Worm (Caenorhabditis elegans) whole organism, L3 larva: ENCODE data around the gene Y102E9.3.

Source experiments
- R02D3.7 ChIP-seq: fragments of 150-350 bp; optimal IDR thresholded peaks from 2 replicates; lab custom pipeline; 2014; ENCODE audit warnings: missing biosample characterization, missing genetic modification characterization
- ZK546.5 ChIP-seq: sonication (generic microtip); optimal IDR thresholded peaks from 2 replicates; lab custom pipeline; 2017; ENCODE audit warnings: missing biosample characterization, missing genetic modification characterization
- aly-2 ChIP-seq: fragments of 150-350 bp; optimal IDR thresholded peaks from 2 replicates; lab custom pipeline; 2014; ENCODE audit warnings: missing biosample characterization, missing genetic modification characterization
- ama-1 ChIP-seq: fragments of 150-350 bp; optimal IDR thresholded peaks from 2 replicates; lab custom pipeline; 2018
- ceh-16 ChIP-seq: sonication (generic microtip); optimal IDR thresholded peaks from 2 replicates; lab custom pipeline; 2017; ENCODE audit warnings: missing biosample characterization, missing genetic modification characterization
- ceh-28 ChIP-seq: fragments of 150-350 bp; optimal IDR thresholded peaks from 2 replicates; lab custom pipeline; 2014; ENCODE audit warnings: missing biosample characterization, missing genetic modification reagents, missing genetic modification characterization
- ceh-9 ChIP-seq: sonication (generic microtip); optimal IDR thresholded peaks from 2 replicates; lab custom pipeline; 2018; ENCODE audit warnings: missing biosample characterization, missing genetic modification characterization
- egl-27 ChIP-seq: sonication (generic microtip); optimal IDR thresholded peaks from 4 replicates; lab custom pipeline; 2017; ENCODE audit warnings: missing biosample characterization, missing genetic modification reagents, missing genetic modification characterization
- egl-5 ChIP-seq: fragments of 150-350 bp; optimal IDR thresholded peaks from 2 replicates; lab custom pipeline; 2017; ENCODE audit warnings: missing biosample characterization, missing genetic modification reagents, missing genetic modification characterization, inconsistent platforms
- elt-1 ChIP-seq: fragments of 150-350 bp; optimal IDR thresholded peaks from 2 replicates; lab custom pipeline; 2014; ENCODE audit warnings: missing biosample characterization, missing genetic modification characterization
- elt-2 ChIP-seq: sonication (generic microtip); optimal IDR thresholded peaks from 2 replicates; lab custom pipeline; 2016; ENCODE audit warnings: missing genetic modification reagents, mild to moderate bottlenecking, missing genetic modification characterization, missing compliant biosample characterization
- eor-1 ChIP-seq, 2 experiments: fragments of 150-350 bp; optimal IDR thresholded peaks; 2 replicates each; lab custom pipeline; 2014 to 2018; ENCODE audit warnings: missing biosample characterization in 2 of 2, missing genetic modification characterization in 2 of 2
- fkh-10 ChIP-seq: sonication (generic microtip); optimal IDR thresholded peaks from 2 replicates; lab custom pipeline; 2017; ENCODE audit warnings: missing biosample characterization, missing genetic modification reagents, missing genetic modification characterization
- jun-1 ChIP-seq: fragments of 150-350 bp; optimal IDR thresholded peaks from 2 replicates; lab custom pipeline; 2014; ENCODE audit warnings: missing biosample characterization, missing genetic modification reagents, missing genetic modification characterization
- lin-15B ChIP-seq: fragments of 150-350 bp; optimal IDR thresholded peaks from 2 replicates; lab custom pipeline; 2014; ENCODE audit warnings: missing biosample characterization, missing genetic modification characterization
- lsy-12 ChIP-seq: sonication (generic microtip); optimal IDR thresholded peaks from 2 replicates; lab custom pipeline; 2016; ENCODE audit warnings: mild to moderate bottlenecking, missing genetic modification characterization, missing compliant biosample characterization
- mdl-1 ChIP-seq: fragments of 150-350 bp; optimal IDR thresholded peaks from 2 replicates; lab custom pipeline; 2014; ENCODE audit warnings: missing biosample characterization, missing genetic modification characterization
- mml-1 ChIP-seq: fragments of 150-350 bp; sonication (generic microtip); optimal IDR thresholded peaks from 3 replicates; lab custom pipeline; 2014; ENCODE audit warnings: missing biosample characterization, missing genetic modification characterization
- nhr-11 ChIP-seq: fragments of 150-350 bp; optimal IDR thresholded peaks from 2 replicates; lab custom pipeline; 2014; ENCODE audit warnings: missing biosample characterization, missing genetic modification characterization
- nhr-12 ChIP-seq: fragments of 150-350 bp; optimal IDR thresholded peaks from 2 replicates; lab custom pipeline; 2014; ENCODE audit warnings: missing biosample characterization, missing genetic modification characterization
- nhr-23 ChIP-seq: fragments of 150-350 bp; optimal IDR thresholded peaks from 2 replicates; lab custom pipeline; 2014; ENCODE audit warnings: missing biosample characterization, missing genetic modification reagents, missing genetic modification characterization
- nhr-237 ChIP-seq: fragments of 150-350 bp; optimal IDR thresholded peaks from 2 replicates; lab custom pipeline; 2014; ENCODE audit warnings: missing biosample characterization, missing genetic modification characterization
- nhr-28 ChIP-seq: fragments of 150-350 bp; optimal IDR thresholded peaks from 2 replicates; lab custom pipeline; 2014; ENCODE audit warnings: missing biosample characterization, missing genetic modification characterization
- nhr-43 ChIP-seq: sonication (generic microtip); optimal IDR thresholded peaks from 2 replicates; lab custom pipeline; 2016; ENCODE audit warnings: mild to moderate bottlenecking, missing genetic modification characterization, missing compliant biosample characterization; ENCODE audit not compliant: poor library complexity, severe bottlenecking
- nhr-67 ChIP-seq: fragments of 150-350 bp; optimal IDR thresholded peaks from 2 replicates; lab custom pipeline; 2014; ENCODE audit warnings: missing biosample characterization, missing genetic modification characterization
- nhr-76 ChIP-seq: fragments of 150-350 bp; sonication (generic microtip); optimal IDR thresholded peaks from 5 replicates; lab custom pipeline; 2014; ENCODE audit warnings: missing biosample characterization, missing genetic modification characterization
- nhr-77 ChIP-seq: fragments of 150-350 bp; optimal IDR thresholded peaks from 2 replicates; lab custom pipeline; 2014; ENCODE audit warnings: missing biosample characterization, missing genetic modification characterization
- pha-4 ChIP-seq: fragments of 150-350 bp; optimal IDR thresholded peaks from 2 replicates; lab custom pipeline; 2014; ENCODE audit warnings: missing biosample characterization, missing genetic modification reagents, missing genetic modification characterization
- pqm-1 ChIP-seq: fragments of 150-350 bp; optimal IDR thresholded peaks from 2 replicates; lab custom pipeline; 2017; ENCODE audit warnings: missing biosample characterization, missing genetic modification characterization, inconsistent platforms
- sea-2 ChIP-seq: fragments of 150-350 bp; sonication (generic microtip); optimal IDR thresholded peaks from 4 replicates; lab custom pipeline; 2014; ENCODE audit warnings: missing biosample characterization, missing genetic modification reagents, missing genetic modification characterization
- snpc-4 ChIP-seq: fragments of 150-350 bp; optimal IDR thresholded peaks from 2 replicates; lab custom pipeline; 2014; ENCODE audit warnings: missing biosample characterization, missing genetic modification characterization
- tbx-2 ChIP-seq: sonication (generic microtip); optimal IDR thresholded peaks from 2 replicates; lab custom pipeline; 2016; ENCODE audit warnings: mild to moderate bottlenecking, missing genetic modification characterization, missing compliant biosample characterization
- unc-39 ChIP-seq: sonication (generic microtip); optimal IDR thresholded peaks from 4 replicates; lab custom pipeline; 2017; ENCODE audit warnings: missing biosample characterization, missing genetic modification characterization
- unc-62 ChIP-seq: fragments of 150-350 bp; sonication (generic microtip); optimal IDR thresholded peaks from 4 replicates; lab custom pipeline; 2014; ENCODE audit warnings: missing biosample characterization, missing genetic modification reagents, missing genetic modification characterization
- zag-1 ChIP-seq: fragments of 150-350 bp; optimal IDR thresholded peaks from 2 replicates; lab custom pipeline; 2014; ENCODE audit warnings: missing biosample characterization, missing genetic modification characterization
- ztf-11 ChIP-seq: fragments of 150-350 bp; optimal IDR thresholded peaks from 2 replicates; lab custom pipeline; 2014; ENCODE audit warnings: missing biosample characterization, missing genetic modification characterization
- ztf-4 ChIP-seq: fragments of 150-350 bp; optimal IDR thresholded peaks from 2 replicates; lab custom pipeline; 2014; ENCODE audit warnings: missing biosample characterization, missing genetic modification characterization

Gene Y102E9.3

DNA sequence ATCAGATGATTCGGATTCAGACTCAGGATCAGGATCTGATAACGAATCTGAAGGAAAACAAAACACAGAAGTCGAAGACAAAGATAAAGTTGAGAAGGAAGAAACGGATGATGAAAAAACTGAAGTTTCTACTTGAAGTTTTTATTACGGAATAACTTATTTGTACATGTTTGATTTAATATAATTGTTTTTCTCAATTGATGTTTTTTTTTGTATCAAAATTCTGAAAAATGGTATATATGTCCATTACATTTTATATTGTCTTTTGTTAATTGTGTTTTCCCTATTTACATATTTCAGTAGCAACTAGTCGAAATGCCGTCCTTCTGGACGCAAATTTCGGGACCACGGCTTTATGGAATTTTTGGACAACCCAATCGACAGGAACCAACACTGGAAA is 11.2 kb downstream of the Y102E9.3 start, which contains the start of gene F37A4.1:
F37A4.1 (plus strand) TSS at position 301 of the 400 bp plus-strand sequence.
- TF ChIP-seq ztf-11 (no peak), nhr-11 (tag; lab: Kevin White, UChicago) (no peak), sea-2 (no peak), pqm-1 (tag; lab: Kevin White, UChicago) (no peak), nhr-43 (no peak), lsy-12 (tag; lab: Kevin White, UChicago) (no peak), ama-1 (lab: Kevin White, UChicago) (no peak), pha-4 (tag; lab: Kevin White, UChicago) (no peak), fkh-10 (GFP tag; lab: Kevin White, UChicago) (no peak), snpc-4 (tag; lab: Kevin White, UChicago) (no peak), zag-1 (tag; lab: Kevin White, UChicago) (no peak), nhr-76 (tag; lab: Kevin White, UChicago) (no peak), elt-1 (tag; lab: Kevin White, UChicago) (no peak), ceh-28 (tag; lab: Kevin White, UChicago) (no peak), tbx-2 (tag; lab: Kevin White, UChicago) (no peak), ceh-9 (tag; lab: Kevin White, UChicago) (no peak), egl-27 (tag; lab: Kevin White, UChicago) (no peak)
- TF ChIP-seq, all 47 proteins: peak for 0

DNA sequence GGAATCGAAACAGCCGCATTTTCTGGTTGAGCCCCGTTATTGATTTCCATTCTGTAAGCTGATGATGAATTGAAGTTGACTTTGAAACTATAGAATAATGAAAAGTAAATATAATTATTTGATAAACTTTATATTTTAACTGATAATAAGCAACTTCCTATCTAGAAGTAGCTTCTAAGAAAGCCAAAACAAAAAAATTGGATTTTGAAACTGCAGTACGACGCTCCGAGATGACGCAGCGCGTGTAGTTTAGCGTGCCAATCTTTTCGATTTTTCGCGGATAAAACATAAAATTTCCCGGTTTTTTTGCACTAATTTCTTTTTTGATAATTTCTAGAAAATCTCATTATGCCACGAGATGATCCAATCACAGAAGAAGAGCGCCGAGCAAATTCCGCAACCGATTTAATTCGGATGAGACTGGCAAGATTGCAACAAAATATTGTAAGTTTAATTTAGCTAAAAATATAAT is 12.1 kb downstream of the Y102E9.3 start, which contains the start of the genes bath-41 and F37A4.2:
bath-41 (minus strand) TSS at position 51 of the 472 bp plus-strand sequence.
F37A4.2 (plus strand) TSS at position 247 of the 472 bp plus-strand sequence.
- TF ChIP-seq fkh-10 (GFP tag; lab: Kevin White, UChicago): no peak
- TF ChIP-seq nhr-23 (tag; lab: Kevin White, UChicago): peak; percentile 17
- TF ChIP-seq nhr-28 (tag; lab: Kevin White, UChicago): no peak
- peak; percentile 26 for TF ChIP-seq lin-15B (tag; lab: Kevin White, UChicago)
- no peak for TF ChIP-seq nhr-12 (tag; lab: Kevin White, UChicago)

DNA sequence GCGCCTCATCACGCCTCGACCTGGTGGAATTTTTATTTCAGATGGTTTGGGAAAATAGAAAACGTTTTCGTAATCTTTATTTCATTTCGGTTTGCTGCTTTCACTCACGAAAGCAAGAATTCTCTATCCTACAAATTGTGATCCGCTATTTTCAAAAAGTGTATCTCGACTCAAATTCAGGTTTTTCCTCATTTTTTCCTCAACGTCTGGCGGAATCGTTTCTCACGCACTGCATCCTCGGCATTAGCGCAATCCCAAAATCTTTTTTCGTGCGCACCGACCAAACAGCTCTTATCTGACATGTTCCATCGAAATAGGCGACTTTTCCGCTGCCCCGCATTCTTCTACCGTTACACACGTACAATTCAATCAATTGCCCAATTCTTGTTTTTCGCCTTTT is 16.1 kb downstream of the Y102E9.3 start, which contains the start of gene F37A4.3:
F37A4.3 (plus strand) TSS at position 301 of the 400 bp plus-strand sequence.
- no peak for TF ChIP-seq pha-4 (tag; lab: Kevin White, UChicago)

ce11 chrIII:6713266-6713665 is 21.1 kb downstream of the Y102E9.3 start, which contains the start of gene F37A4.4:
TSS of gene F37A4.4 (plus strand) at chrIII:6713566.
- no peak for TF ChIP-seq pha-4 (tag; lab: Kevin White, UChicago)
- no peak for TF ChIP-seq ceh-28 (tag; lab: Kevin White, UChicago)
- TF ChIP-seq R02D3.7 (tag; lab: Kevin White, UChicago): no peak
- TF ChIP-seq ceh-9 (tag; lab: Kevin White, UChicago): no peak
- no peak for TF ChIP-seq aly-2 (tag; lab: Kevin White, UChicago)

DNA sequence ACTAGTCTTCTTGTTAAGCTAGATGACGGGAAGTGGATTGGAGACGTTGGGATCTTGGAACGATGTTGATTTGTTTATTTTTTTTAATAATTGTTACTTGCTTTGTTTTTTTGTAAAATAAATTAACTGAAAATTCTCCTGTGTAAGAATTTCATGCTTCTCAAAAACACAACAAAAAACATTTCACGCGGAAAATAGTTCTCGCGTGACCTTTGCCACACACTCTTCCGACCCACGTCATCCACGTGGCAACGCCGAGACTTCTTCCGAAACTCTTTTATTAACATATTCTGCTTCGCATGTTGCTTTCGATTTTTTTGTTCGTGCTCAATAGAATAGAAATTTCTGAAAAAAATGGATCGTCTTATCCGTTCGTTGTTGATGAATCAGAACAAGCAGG is 22.7 kb downstream of the Y102E9.3 start, which contains the start of gene F37A4.5:
F37A4.5 (plus strand) TSS at position 301 of the 400 bp plus-strand sequence.
- TF ChIP-seq nhr-12 (tag; lab: Kevin White, UChicago): no peak
- TF ChIP-seq unc-62 (GFP tag; lab: Kevin White, UChicago): no peak
- no peak for TF ChIP-seq ceh-16 (tag; lab: Kevin White, UChicago)
- TF ChIP-seq pha-4 (tag; lab: Kevin White, UChicago): no peak
- TF ChIP-seq sea-2: no peak
- TF ChIP-seq nhr-43: no peak
- TF ChIP-seq nhr-237 (tag; lab: Kevin White, UChicago): no peak
- no peak for TF ChIP-seq tbx-2 (tag; lab: Kevin White, UChicago)
- no peak for TF ChIP-seq ZK546.5 (tag; lab: Kevin White, UChicago)
- no peak for TF ChIP-seq aly-2 (tag; lab: Kevin White, UChicago)
- TF ChIP-seq snpc-4 (tag; lab: Kevin White, UChicago): no peak

ce11 chrIII:6709983-6710382 is 24.3 kb downstream of the Y102E9.3 start, which contains the start of gene isw-1:
TSS of gene isw-1 (minus strand) at chrIII:6710100.
- TF ChIP-seq snpc-4 (tag; lab: Kevin White, UChicago) (no peak), egl-5 (tag; lab: Kevin White, UChicago) (no peak), eor-1 (tag; optimal IDR thresholded peaks at IDR 0.05; lab: Kevin White, UChicago) (no peak), nhr-67 (no peak), ama-1 (lab: Kevin White, UChicago) (no peak), nhr-237 (tag; lab: Kevin White, UChicago) (no peak), mdl-1 (tag; lab: Kevin White, UChicago) (no peak), ceh-28 (tag; lab: Kevin White, UChicago) (peak; percentile 60), jun-1 (tag; lab: Kevin White, UChicago) (no peak), nhr-76 (tag; lab: Kevin White, UChicago) (no peak), ceh-16 (tag; lab: Kevin White, UChicago) (no peak), mml-1 (tag; lab: Kevin White, UChicago) (no peak), nhr-43 (no peak), unc-39 (no peak), ztf-4 (no peak), aly-2 (tag; lab: Kevin White, UChicago) (no peak), ztf-11 (no peak), elt-2 (tag; lab: Kevin White, UChicago) (no peak), ceh-9 (tag; lab: Kevin White, UChicago) (no peak), lin-15B (tag; lab: Kevin White, UChicago) (peak; percentile 58), nhr-23 (tag; lab: Kevin White, UChicago) (peak; percentile 51), tbx-2 (tag; lab: Kevin White, UChicago) (no peak), pha-4 (tag; lab: Kevin White, UChicago) (no peak), elt-1 (tag; lab: Kevin White, UChicago) (no peak), sea-2 (no peak), nhr-77 (tag; lab: Kevin White, UChicago) (no peak), unc-62 (GFP tag; lab: Kevin White, UChicago) (no peak), nhr-12 (tag; lab: Kevin White, UChicago) (no peak)
